Fruit fly (Drosophila melanogaster): Measurements from ENCODE around the gene lush.

lush gene

DNA sequence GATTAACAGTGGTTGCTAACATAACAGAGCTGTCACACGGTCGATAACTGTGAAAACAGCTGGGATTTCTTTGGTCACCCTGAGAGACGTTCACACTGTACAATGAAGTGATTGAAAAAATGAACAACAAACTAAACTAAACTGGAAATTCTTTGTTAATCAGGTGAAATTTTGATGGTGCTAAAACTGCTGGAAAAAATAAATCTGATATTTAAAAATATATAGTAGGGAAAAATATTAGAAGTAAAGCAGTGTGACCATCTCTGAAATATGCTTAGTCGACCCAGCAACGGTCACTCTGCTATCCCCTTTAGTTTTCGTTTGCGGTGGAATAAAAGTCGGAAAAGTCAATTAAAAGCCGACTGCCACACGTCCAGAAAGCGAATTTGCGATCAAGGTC, 19.9 kb downstream of the lush start, which contains the start of the genes CG9231 and CG9330 (continued):
- TF ChIP-seq CG10267 (tag; optimal IDR thresholded peaks at IDR 0.05) (peak; percentile 69), seq (GFP tag; IDR thresholded peaks at IDR 0.05) (no peak), CG1602 (GFP tag; optimal IDR thresholded peaks at IDR 0.05) (peak; percentile 17), CG15479 (GFP tag; optimal IDR thresholded peaks at IDR 0.05) (peak; percentile 38), nmo (GFP tag; optimal IDR thresholded peaks at IDR 0.05) (peak; percentile 55), Eip74EF (GFP tag; optimal IDR thresholded peaks at IDR 0.05) (peak in 1 of 2 experiments; percentile 41), CG2116 (GFP tag; optimal IDR thresholded peaks at IDR 0.05) (peak; percentile 61), z (GFP tag; IDR thresholded peaks at IDR 0.05) (no peak), ftz-f1 (GFP tag; optimal IDR thresholded peaks at IDR 0.05) (peak; percentile 57), unc-4 (GFP tag; IDR thresholded peaks at IDR 0.05; ENCODE audit: partially characterized antibody) (0 out of 2 replicates have a peak, but pooled peaks have one; percentile 53), Hsf (GFP tag; optimal IDR thresholded peaks at IDR 0.05) (peak; percentile 24), CG9797 (GFP tag; optimal IDR thresholded peaks at IDR 0.05) (peak; percentile 86), gem (tag; optimal IDR thresholded peaks at IDR 0.05) (peak; percentile 39), bsh (GFP tag; optimal IDR thresholded peaks at IDR 0.05) (no peak), CG2712 (tag; optimal IDR thresholded peaks at IDR 0.05) (peak; percentile 52), Hmr (GFP tag; optimal IDR thresholded peaks at IDR 0.05) (peak; percentile 18), Dll (GFP tag; IDR thresholded peaks at IDR 0.05; ENCODE audit: partially characterized antibody) (0 out of 4 replicates have a peak, but pooled peaks have one; percentile 23)

dm6 chr3L:19584369-19584915, 21.4 kb downstream of the lush start, which contains the start of gene Shal:
TSS of gene Shal (minus strand) at chr3L:19584568.
- TF ChIP-seq Opbp (GFP tag; IDR thresholded peaks at IDR 0.05; ENCODE audit: partially characterized antibody) = 0 out of 3 replicates have a peak, but pooled peaks have one; percentile 20
- TF ChIP-seq row (GFP tag; IDR thresholded peaks at IDR 0.05) = peak; percentile 8; the same call in 1 of the 3 replicates
- 0 out of 4 replicates have a peak, but pooled peaks have one; percentile 16 for TF ChIP-seq chinmo (GFP tag; IDR thresholded peaks at IDR 0.05; ENCODE audit: partially characterized antibody)
- peak; percentile 49 for TF ChIP-seq CG17802 (tag; optimal IDR thresholded peaks at IDR 0.05)
- TF ChIP-seq Ets65A (GFP tag) = peak; percentile 90
- TF ChIP-seq C15 (GFP tag; IDR thresholded peaks at IDR 0.05) = 0 out of 3 replicates have a peak, but pooled peaks have one; percentile 19
- peak; percentile 93 for TF ChIP-seq CG15514 (GFP tag; optimal IDR thresholded peaks at IDR 0.05)
- TF ChIP-seq CG32532 (GFP tag; IDR thresholded peaks at IDR 0.05) = 0 out of 2 replicates have a peak, but pooled peaks have one; percentile 28
- TF ChIP-seq lmd (GFP tag; IDR thresholded peaks at IDR 0.05) = no peak
- peak; percentile 86 for TF ChIP-seq ewg (GFP tag; optimal IDR thresholded peaks at IDR 0.05)
- TF ChIP-seq CG12391 (tag; optimal IDR thresholded peaks at IDR 0.05) = no peak
- peak; percentile 26; the same call in 1 of the 2 replicates for TF ChIP-seq CG16779 (GFP tag; IDR thresholded peaks at IDR 0.05)
- peak; percentile 56; the same call in 1 of the 2 replicates for TF ChIP-seq chm (GFP tag; IDR thresholded peaks at IDR 0.05)
- no peak for TF ChIP-seq CG7786 (GFP tag; optimal IDR thresholded peaks at IDR 0.05)
- TF ChIP-seq wdn (GFP tag; IDR thresholded peaks at IDR 0.05) = no peak
- TF ChIP-seq nmo (GFP tag; optimal IDR thresholded peaks at IDR 0.05) = no peak
- TF ChIP-seq Med (GFP tag) = peak; percentile 74
- TF ChIP-seq Bgb (GFP tag; IDR thresholded peaks at IDR 0.05; ENCODE audit: partially characterized antibody) = peak; percentile 22; the same call in 1 of the 2 replicates
- no peak for TF ChIP-seq CG7928 (GFP tag; optimal IDR thresholded peaks at IDR 0.05)
- peak; percentile 93 for TF ChIP-seq Deaf1 (tag; optimal IDR thresholded peaks at IDR 0.05)
- no peak for TF ChIP-seq CG11398 (GFP tag; optimal IDR thresholded peaks at IDR 0.05)
- TF ChIP-seq CG9932 (GFP tag; IDR thresholded peaks at IDR 0.05) = peak; percentile 21; the same call in 1 of the 2 replicates
- TF ChIP-seq eyg (GFP tag; optimal IDR thresholded peaks at IDR 0.05) = no peak
- no peak for TF ChIP-seq CG31365 (tag; optimal IDR thresholded peaks at IDR 0.05)
- 0 out of 2 replicates have a peak, but pooled peaks have one; percentile 8 for TF ChIP-seq tna (GFP tag; IDR thresholded peaks at IDR 0.05; ENCODE audit: partially characterized antibody)
- TF ChIP-seq seq (GFP tag; IDR thresholded peaks at IDR 0.05) = 0 out of 2 replicates have a peak, but pooled peaks have one; percentile 6
- peak; percentile 6 for TF ChIP-seq CG12769 (tag; optimal IDR thresholded peaks at IDR 0.05)
- TF ChIP-seq CG3995 (GFP tag; optimal IDR thresholded peaks at IDR 0.05) = no peak
- TF ChIP-seq oc (tag; optimal IDR thresholded peaks at IDR 0.05) = no peak
- TF ChIP-seq lola (GFP tag; optimal IDR thresholded peaks at IDR 0.05) = no peak
